Worm (Caenorhabditis elegans) whole organism, L1 larva: ENCODE results near the gene C26D10.6.

Experiments
- C04F5.9 ChIP-seq: sonication (generic microtip); optimal IDR thresholded peaks from 2 replicates; lab custom pipeline; 2016; ENCODE audit warnings: missing genetic modification characterization, missing compliant biosample characterization
- C34B4.2 ChIP-seq: sonication (generic microtip); optimal IDR thresholded peaks from 2 replicates; lab custom pipeline; 2017; ENCODE audit warnings: mild to moderate bottlenecking, missing genetic modification characterization, missing compliant biosample characterization
- F16B12.6 ChIP-seq: fragments of 150-350 bp; optimal IDR thresholded peaks from 2 replicates; lab custom pipeline; 2014; ENCODE audit warnings: missing biosample characterization, missing genetic modification characterization
- alr-1 ChIP-seq: fragments of 200-800 bp; sonication (Bioruptor generic); optimal IDR thresholded peaks from 2 replicates; lab custom pipeline; 2018; ENCODE audit warnings: borderline replicate concordance, mild to moderate bottlenecking, missing genetic modification characterization, missing compliant biosample characterization
- aly-2 ChIP-seq: fragments of 150-350 bp; optimal IDR thresholded peaks from 2 replicates; lab custom pipeline; 2014; ENCODE audit warnings: missing biosample characterization, missing genetic modification characterization
- ama-1 ChIP-seq: fragments of 150-350 bp; optimal IDR thresholded peaks from 2 replicates; lab custom pipeline; 2014
- blmp-1 ChIP-seq: fragments of 150-350 bp; optimal IDR thresholded peaks from 2 replicates; lab custom pipeline; 2014; ENCODE audit warnings: missing biosample characterization, missing genetic modification characterization
- ceh-63 ChIP-seq: fragments of 200-800 bp; sonication (Bioruptor generic); optimal IDR thresholded peaks from 2 replicates; lab custom pipeline; 2018; ENCODE audit warnings: mild to moderate bottlenecking, missing genetic modification characterization, missing compliant biosample characterization
- ceh-82 ChIP-seq, 3 experiments: fragments of 150-350 bp in 1 of 3; sonication (generic microtip) in 2 of 3; optimal IDR thresholded peaks; 2 replicates each; lab custom pipeline; 2014 to 2017; ENCODE audit warnings: missing biosample characterization in 3 of 3, missing genetic modification characterization in 3 of 3
- ceh-90 ChIP-seq: sonication (generic microtip); optimal IDR thresholded peaks from 2 replicates; lab custom pipeline; 2016; ENCODE audit warnings: missing genetic modification characterization, missing compliant biosample characterization
- ces-1 ChIP-seq: fragments of 150-350 bp; optimal IDR thresholded peaks from 2 replicates; lab custom pipeline; 2014; ENCODE audit warnings: missing biosample characterization, missing genetic modification reagents, missing genetic modification characterization
- dpl-1 ChIP-seq, 3 experiments: fragments of 150-350 bp in 2 of 3; sonication (generic microtip) in 1 of 3; optimal IDR thresholded peaks; 2 replicates each; lab custom pipeline; 2014 to 2017; ENCODE audit warnings: missing biosample characterization in 3 of 3, missing genetic modification characterization in 3 of 3, missing genetic modification reagents in 3 of 3
- dsc-1 ChIP-seq: sonication (generic microtip); optimal IDR thresholded peaks from 2 replicates; lab custom pipeline; 2016; ENCODE audit warnings: mild to moderate bottlenecking, missing genetic modification characterization, missing compliant biosample characterization
- efl-3 ChIP-seq: fragments of 200-800 bp; sonication (Bioruptor generic); optimal IDR thresholded peaks from 2 replicates; lab custom pipeline; 2018; ENCODE audit warnings: mild to moderate bottlenecking, missing genetic modification characterization, missing compliant biosample characterization
- egl-13 ChIP-seq: sonication (generic microtip); optimal IDR thresholded peaks from 2 replicates; lab custom pipeline; 2016; ENCODE audit warnings: missing genotype, missing genetic modification reagents, missing genetic modification characterization, missing compliant biosample characterization
- egl-27 ChIP-seq, 2 experiments: fragments of 150-350 bp in 1 of 2; sonication (generic microtip); optimal IDR thresholded peaks; 3 replicates each; lab custom pipeline; 2017 to 2018; ENCODE audit warnings: missing biosample characterization in 2 of 2, missing genetic modification characterization in 2 of 2, missing genetic modification reagents in 2 of 2
- elt-3 ChIP-seq, 6 experiments: fragments of 150-350 bp in 1 of 6; sonication (generic microtip); optimal IDR thresholded peaks; 2 replicates each; lab custom pipeline; 2017 to 2018; ENCODE audit warnings: missing biosample characterization in 6 of 6, missing genetic modification characterization in 6 of 6, inconsistent platforms in 1 of 6
- fkh-4 ChIP-seq: sonication (generic microtip); optimal IDR thresholded peaks from 2 replicates; lab custom pipeline; 2016; ENCODE audit warnings: missing compliant biosample characterization, missing genetic modification characterization, borderline replicate concordance
- fos-1 ChIP-seq: fragments of 150-350 bp; optimal IDR thresholded peaks from 2 replicates; lab custom pipeline; 2014; ENCODE audit warnings: missing biosample characterization, missing genetic modification characterization
- grh-1 ChIP-seq: fragments of 200-800 bp; sonication (Bioruptor generic); IDR thresholded peaks from 2 replicates; pipeline ENCODE4 v1.3.6; 2022; ENCODE audit warnings: missing genetic modification reagents, missing genetic modification characterization, missing compliant biosample characterization
- hlh-17 ChIP-seq: fragments of 200-800 bp; sonication (Bioruptor generic); optimal IDR thresholded peaks from 2 replicates; lab custom pipeline; 2018; ENCODE audit warnings: missing genetic modification characterization, mild to moderate bottlenecking, missing compliant biosample characterization, moderate library complexity, borderline replicate concordance
- hlh-4 ChIP-seq: sonication (generic microtip); optimal IDR thresholded peaks from 2 replicates; lab custom pipeline; 2016; ENCODE audit warnings: mild to moderate bottlenecking, missing genetic modification characterization, missing compliant biosample characterization
- isw-1 ChIP-seq: fragments of 200-800 bp; sonication (Bioruptor generic); IDR thresholded peaks from 2 replicates; pipeline ENCODE4 v1.3.6; 2022; ENCODE audit warnings: missing genetic modification characterization, missing compliant biosample characterization
- jun-1 ChIP-seq: fragments of 150-350 bp; optimal IDR thresholded peaks from 2 replicates; lab custom pipeline; 2014; ENCODE audit warnings: missing biosample characterization, missing genetic modification reagents, missing genetic modification characterization
- lin-13 ChIP-seq: fragments of 150-350 bp; optimal IDR thresholded peaks from 2 replicates; lab custom pipeline; 2014; ENCODE audit warnings: missing biosample characterization, missing genetic modification reagents, missing genetic modification characterization
- lin-35 ChIP-seq, 2 experiments: fragments of 150-350 bp; optimal IDR thresholded peaks; 2 replicates each; lab custom pipeline; 2014; ENCODE audit warnings: missing biosample characterization in 2 of 2, missing genetic modification characterization in 2 of 2, missing genetic modification reagents in 2 of 2
- mep-1 ChIP-seq: fragments of 150-350 bp; optimal IDR thresholded peaks from 2 replicates; lab custom pipeline; 2014; ENCODE audit warnings: missing biosample characterization, missing genetic modification characterization
- nhr-11 ChIP-seq: fragments of 150-350 bp; optimal IDR thresholded peaks from 2 replicates; lab custom pipeline; 2014; ENCODE audit warnings: missing biosample characterization, missing genetic modification characterization
- nhr-12 ChIP-seq: sonication (generic microtip); optimal IDR thresholded peaks from 2 replicates; lab custom pipeline; 2017; ENCODE audit warnings: missing biosample characterization, missing genetic modification characterization
- nhr-20 ChIP-seq: sonication (generic microtip); optimal IDR thresholded peaks from 2 replicates; lab custom pipeline; 2016; ENCODE audit warnings: mild to moderate bottlenecking, missing genetic modification characterization, missing compliant biosample characterization
- nhr-237 ChIP-seq: fragments of 150-350 bp; optimal IDR thresholded peaks from 2 replicates; lab custom pipeline; 2014; ENCODE audit warnings: missing biosample characterization, missing genetic modification characterization
- nhr-76 ChIP-seq: sonication (generic microtip); optimal IDR thresholded peaks from 2 replicates; lab custom pipeline; 2017; ENCODE audit warnings: missing biosample characterization, missing genetic modification characterization
- nhr-90 ChIP-seq: sonication (generic microtip); optimal IDR thresholded peaks from 2 replicates; lab custom pipeline; 2016; ENCODE audit warnings: mild to moderate bottlenecking, missing genetic modification characterization, missing compliant biosample characterization; ENCODE audit not compliant: poor library complexity
- pag-3 ChIP-seq: sonication (generic microtip); optimal IDR thresholded peaks from 2 replicates; lab custom pipeline; 2017; ENCODE audit warnings: missing genetic modification characterization, mild to moderate bottlenecking, missing compliant biosample characterization, antibody characterized with exemption, borderline replicate concordance; ENCODE audit not compliant: insufficient read depth
- pax-3 ChIP-seq: fragments of 200-800 bp; sonication (Bioruptor generic); optimal IDR thresholded peaks from 2 replicates; lab custom pipeline; 2018; ENCODE audit warnings: mild to moderate bottlenecking, missing genetic modification characterization, moderate library complexity, missing compliant biosample characterization
- pqm-1 ChIP-seq: sonication (generic microtip); optimal IDR thresholded peaks from 3 replicates; lab custom pipeline; 2017; ENCODE audit warnings: missing biosample characterization, missing genetic modification characterization
- rnt-1 ChIP-seq: sonication (generic microtip); optimal IDR thresholded peaks from 2 replicates; lab custom pipeline; 2016; ENCODE audit warnings: mild to moderate bottlenecking, missing genetic modification characterization, moderate library complexity, missing compliant biosample characterization
- tbx-2 ChIP-seq: sonication (generic microtip); optimal IDR thresholded peaks from 2 replicates; lab custom pipeline; 2016; ENCODE audit warnings: missing genetic modification characterization, missing compliant biosample characterization
- unc-30 ChIP-seq: sonication (generic microtip); optimal IDR thresholded peaks from 2 replicates; lab custom pipeline; 2017; ENCODE audit warnings: missing biosample characterization, missing genetic modification characterization
- unc-62 ChIP-seq: fragments of 150-350 bp; optimal IDR thresholded peaks from 2 replicates; lab custom pipeline; 2014; ENCODE audit warnings: missing biosample characterization, missing genetic modification reagents, missing genetic modification characterization
- unc-86 ChIP-seq: sonication (generic microtip); optimal IDR thresholded peaks from 2 replicates; lab custom pipeline; 2016; ENCODE audit warnings: missing genetic modification characterization, missing compliant biosample characterization
- unc-98 ChIP-seq: fragments of 200-800 bp; sonication (Bioruptor generic); IDR thresholded peaks from 2 replicates; pipeline ENCODE4 v1.3.6; 2022; ENCODE audit warnings: missing genetic modification characterization, missing compliant biosample characterization
- xbp-1 ChIP-seq: sonication (generic microtip); optimal IDR thresholded peaks from 2 replicates; lab custom pipeline; 2016; ENCODE audit warnings: missing genetic modification characterization, missing compliant biosample characterization
- zip-4 ChIP-seq: fragments of 200-800 bp; sonication (Bioruptor generic); optimal IDR thresholded peaks from 2 replicates; lab custom pipeline; 2018; ENCODE audit warnings: mild to moderate bottlenecking, missing genetic modification characterization, moderate library complexity, missing compliant biosample characterization
- ztf-11 ChIP-seq, 2 experiments: sonication (generic microtip); optimal IDR thresholded peaks; 2 replicates each; lab custom pipeline; 2016 to 2017; ENCODE audit warnings: missing genetic modification characterization in 2 of 2, missing biosample characterization in 1 of 2, missing compliant biosample characterization in 1 of 2

C26D10.6 gene

ce11 chrII:8328820-8329339 lies 25.6 kb downstream of the C26D10.6 start, which contains the start of gene hel-1 (continued):
- TF ChIP-seq lin-35 (GFP tag; optimal IDR thresholded peaks at IDR 0.05; lab: Kevin White, UChicago) (peak; percentile 93 to 98), jun-1 (peak; percentile 55), nhr-90 (tag; lab: Kevin White, UChicago) (peak; percentile 52), C04F5.9 (tag; lab: Kevin White, UChicago) (peak; percentile 64), zip-4 (GFP tag; lab: Kevin White, UChicago) (peak; percentile 39), unc-86 (tag; lab: Kevin White, UChicago) (peak; percentile 55), hlh-17 (no peak), mep-1 (peak; percentile 87), tbx-2 (tag; lab: Kevin White, UChicago) (peak; percentile 76), egl-13 (peak; percentile 2), ceh-82 (tag; optimal IDR thresholded peaks at IDR 0.05; lab: Kevin White, UChicago) (peak; percentile 24 to 88 (median 69)), xbp-1 (peak; percentile 83), blmp-1 (tag; lab: Kevin White, UChicago) (peak; percentile 82), dpl-1 (GFP tag; optimal IDR thresholded peaks at IDR 0.05; lab: Kevin White, UChicago) (peak; percentile 93 to 95 (median 93)), isw-1 (GFP tag; lab: Robert Waterston, UW) (peak; percentile 71), grh-1 (GFP tag; lab: Robert Waterston, UW) (peak; percentile 55; the same call in 1 of the 2 replicates), alr-1 (tag; lab: Kevin White, UChicago) (no peak), elt-3 (tag; optimal IDR thresholded peaks at IDR 0.05; lab: Kevin White, UChicago) (peak in 3 of 6 experiments; percentile 25 to 63 (median 47)), unc-30 (tag; lab: Kevin White, UChicago) (no peak), fkh-4 (peak; percentile 18), rnt-1 (tag; lab: Kevin White, UChicago) (peak; percentile 92), efl-3 (no peak), hlh-4 (tag; lab: Kevin White, UChicago) (no peak), nhr-12 (tag; lab: Kevin White, UChicago) (no peak), lin-13 (GFP tag; lab: Kevin White, UChicago) (peak; percentile 89), nhr-11 (tag; lab: Kevin White, UChicago) (peak; percentile 57), ztf-11 (tag; optimal IDR thresholded peaks at IDR 0.05; lab: Kevin White, UChicago) (peak in 1 of 2 experiments; percentile 47), C34B4.2 (tag; lab: Kevin White, UChicago) (no peak), fos-1 (tag; lab: Kevin White, UChicago) (peak; percentile 25), ceh-90 (tag; lab: Kevin White, UChicago) (no peak), pax-3 (tag; lab: Kevin White, UChicago) (no peak), aly-2 (tag; lab: Kevin White, UChicago) (peak; percentile 52), dsc-1 (peak; percentile 74), unc-62 (GFP tag; lab: Kevin White, UChicago) (no peak), unc-98 (GFP tag; lab: Robert Waterston, UW) (no peak), ama-1 (lab: Kevin White, UChicago) (peak; percentile 8), egl-27 (tag; optimal IDR thresholded peaks at IDR 0.05; lab: Kevin White, UChicago) (no peak), pqm-1 (tag; lab: Kevin White, UChicago) (no peak), nhr-76 (tag; lab: Kevin White, UChicago) (no peak), nhr-20 (tag; lab: Kevin White, UChicago) (peak; percentile 87), ceh-63 (GFP tag; lab: Kevin White, UChicago) (no peak), nhr-237 (tag; lab: Kevin White, UChicago) (peak; percentile 72), ces-1 (GFP tag; lab: Kevin White, UChicago) (no peak), pag-3 (no peak), F16B12.6 (tag; lab: Kevin White, UChicago) (peak; percentile 63)
